Worm (Caenorhabditis elegans) whole organism, mixed stage, embryonic: Measurements from ENCODE around the gene T11F8.4.

Experiments
- ceh-39 ChIP-seq: fragments of 150-350 bp; optimal IDR thresholded peaks from 2 replicates; lab custom pipeline; 2014; ENCODE audit warnings: missing biosample characterization, missing genetic modification characterization
- ceh-83 ChIP-seq: fragments of 200-800 bp; sonication (Bioruptor generic); optimal IDR thresholded peaks from 2 replicates; lab custom pipeline; 2018; ENCODE audit warnings: mild to moderate bottlenecking, missing genetic modification characterization, missing compliant biosample characterization

- TF ChIP-seq ceh-39 (tag; lab: Kevin White, UChicago) (no peak), ceh-83 (GFP tag; lab: Kevin White, UChicago) (no peak)
These were observed 15.8 kb upstream of the T11F8.4 start for ce11 chrIV:5492196-5492595.
